Worm (Caenorhabditis elegans): ENCODE data around the gene F40G9.17.

DNA sequence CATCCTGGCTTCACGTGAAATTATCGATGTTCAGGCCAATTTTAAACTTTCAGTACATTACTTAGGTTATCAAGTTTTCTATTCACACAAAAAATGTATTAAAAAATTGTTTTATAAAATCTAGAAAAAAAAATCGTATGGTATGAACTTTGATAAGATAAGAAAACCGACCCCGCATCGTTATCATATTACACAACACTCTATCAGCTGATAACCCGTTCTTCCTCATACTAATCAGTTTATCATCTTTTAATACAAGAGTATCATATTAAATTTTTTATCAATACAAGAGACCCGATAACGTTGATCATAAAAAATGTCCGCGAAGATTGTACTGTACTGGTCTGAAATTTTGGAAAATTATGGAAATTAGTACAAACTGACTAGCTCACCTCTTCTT, 40.1 kb upstream of the F40G9.17 start:
- TF ChIP-seq W03F9.2 (tag; optimal IDR thresholded peaks at IDR 0.05): no peak
- TF ChIP-seq him-1 (tag; optimal IDR thresholded peaks at IDR 0.05): no peak

Measured in whole organism, L4/young adult.